Worm (Caenorhabditis elegans) whole organism, early embryonic: ENCODE measurements around the gene F26F4.12.

Experiments
- B0310.2 ChIP-seq: sonication (generic microtip); optimal IDR thresholded peaks from 2 replicates; lab custom pipeline; 2016; ENCODE audit warnings: mild to moderate bottlenecking, missing genetic modification characterization, missing compliant biosample characterization
- F13C5.2 ChIP-seq: sonication (generic microtip); optimal IDR thresholded peaks from 2 replicates; lab custom pipeline; 2017; ENCODE audit warnings: mild to moderate bottlenecking, missing genetic modification characterization, inconsistent platforms, missing compliant biosample characterization
- aly-1 ChIP-seq: sonication (generic microtip); optimal IDR thresholded peaks from 2 replicates; lab custom pipeline; 2016; ENCODE audit warnings: missing genetic modification characterization, missing compliant biosample characterization
- ama-1 ChIP-seq: fragments of 150-350 bp; optimal IDR thresholded peaks from 2 replicates; lab custom pipeline; 2014
- ceh-13 ChIP-seq: fragments of 200-800 bp; sonication (Bioruptor generic); optimal IDR thresholded peaks from 2 replicates; lab custom pipeline; 2018; ENCODE audit warnings: mild to moderate bottlenecking, missing genetic modification characterization, missing compliant biosample characterization
- ceh-36 ChIP-seq: sonication (generic microtip); optimal IDR thresholded peaks from 2 replicates; lab custom pipeline; 2016; ENCODE audit warnings: missing genetic modification characterization, inconsistent platforms, missing compliant biosample characterization
- ets-7 ChIP-seq: sonication (generic microtip); optimal IDR thresholded peaks from 2 replicates; lab custom pipeline; 2016; ENCODE audit warnings: missing genotype, missing genetic modification characterization, missing compliant biosample characterization
- flt-1 ChIP-seq: fragments of 200-800 bp; sonication (Bioruptor generic); IDR thresholded peaks from 2 replicates; pipeline ENCODE4 v1.3.6; 2022; ENCODE audit warnings: missing genetic modification characterization, missing compliant biosample characterization
- hmbx-1 ChIP-seq: sonication (generic microtip); optimal IDR thresholded peaks from 2 replicates; lab custom pipeline; 2016; ENCODE audit warnings: mild to moderate bottlenecking, missing genetic modification characterization, missing compliant biosample characterization
- hmg-4 ChIP-seq: fragments of 200-800 bp; sonication (Bioruptor generic); optimal IDR thresholded peaks from 2 replicates; lab custom pipeline; 2018; ENCODE audit warnings: mild to moderate bottlenecking, missing genetic modification characterization, missing compliant biosample characterization
- hnd-1 ChIP-seq: sonication (generic microtip); optimal IDR thresholded peaks from 2 replicates; lab custom pipeline; 2016; ENCODE audit warnings: missing genetic modification characterization, missing compliant biosample characterization
- pes-1 ChIP-seq: fragments of 200-800 bp; sonication (Bioruptor generic); IDR thresholded peaks from 2 replicates; pipeline ENCODE4 v1.3.6; 2022; ENCODE audit warnings: missing genetic modification reagents, missing genetic modification characterization, missing compliant biosample characterization
- scrt-1 ChIP-seq: fragments of 200-800 bp; sonication (Bioruptor generic); IDR thresholded peaks from 2 replicates; pipeline ENCODE4 v1.3.6; 2022; ENCODE audit warnings: missing genetic modification characterization, missing compliant biosample characterization
- sea-1 ChIP-seq: fragments of 200-800 bp; sonication (Bioruptor generic); conservative IDR thresholded peaks from 2 replicates; pipeline ENCODE4 v1.3.6; 2022; ENCODE audit warnings: missing genetic modification characterization, missing compliant biosample characterization
- tbx-11 ChIP-seq: fragments of 200-800 bp; sonication (Bioruptor generic); IDR thresholded peaks from 2 replicates; pipeline ENCODE4 v1.3.6; 2022; ENCODE audit warnings: missing genetic modification characterization, missing compliant biosample characterization
- tbx-37 ChIP-seq: fragments of 200-800 bp; sonication (Bioruptor generic); conservative IDR thresholded peaks from 2 replicates; pipeline ENCODE4 v1.3.6; 2022; ENCODE audit warnings: missing genetic modification reagents, missing genetic modification characterization, missing compliant biosample characterization
- tra-4 ChIP-seq: sonication (generic microtip); optimal IDR thresholded peaks from 2 replicates; lab custom pipeline; 2017; ENCODE audit warnings: missing genetic modification characterization, missing compliant biosample characterization

F26F4.12 gene

ce11 chrIII:4881955-4882354 is 27.9 kb downstream of the F26F4.12 start:
- TF ChIP-seq aly-1 (tag; lab: Kevin White, UChicago) (no peak), F13C5.2 (no peak), ets-7 (tag; lab: Kevin White, UChicago) (no peak), pes-1 (GFP tag; lab: Robert Waterston, UW) (no peak), hmbx-1 (tag; lab: Kevin White, UChicago) (no peak), sea-1 (GFP tag; lab: Robert Waterston, UW) (no peak), tbx-37 (GFP tag; lab: Robert Waterston, UW) (no peak), ceh-13 (GFP tag; lab: Kevin White, UChicago) (no peak), tra-4 (tag; lab: Kevin White, UChicago) (no peak), hnd-1 (tag; lab: Kevin White, UChicago) (no peak), flt-1 (GFP tag; lab: Robert Waterston, UW) (no peak), ceh-36 (tag; lab: Kevin White, UChicago) (no peak), scrt-1 (GFP tag; lab: Robert Waterston, UW) (no peak), hmg-4 (GFP tag; lab: Kevin White, UChicago) (no peak), ama-1 (no peak), B0310.2 (tag; lab: Kevin White, UChicago) (no peak), tbx-11 (GFP tag; lab: Robert Waterston, UW) (no peak)

- TF ChIP-seq tbx-11 (GFP tag; lab: Robert Waterston, UW), result no peak
- TF ChIP-seq scrt-1 (GFP tag; lab: Robert Waterston, UW), result no peak
Observed at ce11 chrIII:4879445-4879844, 30.4 kb downstream of the F26F4.12 start, which contains the start of gene C35D10.1. Gene C35D10.1 (plus strand): TSS chrIII:4879745.

- TF ChIP-seq aly-1 (tag; lab: Kevin White, UChicago) (no peak), hmg-4 (GFP tag; lab: Kevin White, UChicago) (peak; percentile 35), ets-7 (tag; lab: Kevin White, UChicago) (no peak)
Observed at ce11 chrIII:4878281-4878680, 31.6 kb downstream of the F26F4.12 start, which contains the start of the genes tost-1 and arx-6. Gene tost-1 (minus strand): TSS chrIII:4878311. Gene arx-6 (plus strand): TSS chrIII:4878658.

ce11 chrIII:4875663-4876062 is 34.2 kb downstream of the F26F4.12 start:
- no peak for TF ChIP-seq flt-1 (GFP tag; lab: Robert Waterston, UW)
- no peak for TF ChIP-seq tbx-37 (GFP tag; lab: Robert Waterston, UW)
- TF ChIP-seq F13C5.2, result no peak
- TF ChIP-seq hmbx-1 (tag; lab: Kevin White, UChicago), result no peak
- TF ChIP-seq aly-1 (tag; lab: Kevin White, UChicago), result no peak
- TF ChIP-seq scrt-1 (GFP tag; lab: Robert Waterston, UW), result no peak
- TF ChIP-seq ceh-13 (GFP tag; lab: Kevin White, UChicago), result no peak
- no peak for TF ChIP-seq ets-7 (tag; lab: Kevin White, UChicago)
- TF ChIP-seq sea-1 (GFP tag; lab: Robert Waterston, UW), result no peak
- TF ChIP-seq B0310.2 (tag; lab: Kevin White, UChicago), result no peak
- TF ChIP-seq tbx-11 (GFP tag; lab: Robert Waterston, UW), result no peak
- no peak for TF ChIP-seq ama-1
- TF ChIP-seq tra-4 (tag; lab: Kevin White, UChicago), result no peak
- no peak for TF ChIP-seq pes-1 (GFP tag; lab: Robert Waterston, UW)
- no peak for TF ChIP-seq ceh-36 (tag; lab: Kevin White, UChicago)
- no peak for TF ChIP-seq hnd-1 (tag; lab: Kevin White, UChicago)
- no peak for TF ChIP-seq hmg-4 (GFP tag; lab: Kevin White, UChicago)

ce11 chrIII:4874671-4875070 is 35.2 kb downstream of the F26F4.12 start, which contains the start of gene C35D10.12:
Gene C35D10.12 (minus strand): TSS chrIII:4874771.
- TF ChIP-seq ets-7 (tag; lab: Kevin White, UChicago) (no peak), F13C5.2 (no peak), ceh-36 (tag; lab: Kevin White, UChicago) (no peak), tbx-37 (GFP tag; lab: Robert Waterston, UW) (no peak), B0310.2 (tag; lab: Kevin White, UChicago) (no peak), aly-1 (tag; lab: Kevin White, UChicago) (no peak), hnd-1 (tag; lab: Kevin White, UChicago) (no peak), tra-4 (tag; lab: Kevin White, UChicago) (no peak), tbx-11 (GFP tag; lab: Robert Waterston, UW) (no peak), hmbx-1 (tag; lab: Kevin White, UChicago) (no peak), pes-1 (GFP tag; lab: Robert Waterston, UW) (no peak), scrt-1 (GFP tag; lab: Robert Waterston, UW) (no peak), ceh-13 (GFP tag; lab: Kevin White, UChicago) (no peak), flt-1 (GFP tag; lab: Robert Waterston, UW) (no peak)

- TF ChIP-seq ama-1 (no peak), tbx-11 (GFP tag; lab: Robert Waterston, UW) (no peak), tbx-37 (GFP tag; lab: Robert Waterston, UW) (no peak), hnd-1 (tag; lab: Kevin White, UChicago) (no peak), hmbx-1 (tag; lab: Kevin White, UChicago) (no peak), aly-1 (tag; lab: Kevin White, UChicago) (no peak), ets-7 (tag; lab: Kevin White, UChicago) (no peak), B0310.2 (tag; lab: Kevin White, UChicago) (no peak), ceh-13 (GFP tag; lab: Kevin White, UChicago) (no peak), F13C5.2 (no peak)
Observed at ce11 chrIII:4873395-4873794, 36.4 kb downstream of the F26F4.12 start.

- no peak for TF ChIP-seq ets-7 (tag; lab: Kevin White, UChicago)
- TF ChIP-seq hmbx-1 (tag; lab: Kevin White, UChicago), result no peak
- TF ChIP-seq sea-1 (GFP tag; lab: Robert Waterston, UW), result no peak
- TF ChIP-seq ama-1, result no peak
Observed at ce11 chrIII:4870478-4870877, 39.4 kb downstream of the F26F4.12 start, which contains the start of gene gipc-1. Gene gipc-1 (plus strand): TSS chrIII:4870778.
